Worm (Caenorhabditis elegans) whole organism, late embryonic: ENCODE data around the gene srg-50.

Source experiments
- C38D4.7 ChIP-seq: fragments of 200-800 bp; sonication (Bioruptor generic); optimal IDR thresholded peaks from 2 replicates; lab custom pipeline; 2018; ENCODE audit warnings: mild to moderate bottlenecking, missing genetic modification characterization, moderate library complexity, missing compliant biosample characterization
- T23F11.4 ChIP-seq: fragments of 200-800 bp; sonication (Bioruptor generic); optimal IDR thresholded peaks from 2 replicates; lab custom pipeline; 2018; ENCODE audit warnings: mild to moderate bottlenecking, missing genetic modification characterization, missing compliant biosample characterization
- ceh-24 ChIP-seq: sonication (generic microtip); optimal IDR thresholded peaks from 2 replicates; lab custom pipeline; 2016; ENCODE audit warnings: mild to moderate bottlenecking, missing genetic modification characterization, missing compliant biosample characterization
- ceh-6 ChIP-seq: fragments of 200-800 bp; sonication (Bioruptor generic); optimal IDR thresholded peaks from 2 replicates; lab custom pipeline; 2018; ENCODE audit warnings: mild to moderate bottlenecking, missing genetic modification characterization, missing compliant biosample characterization
- elt-2 ChIP-seq: sonication (generic microtip); optimal IDR thresholded peaks from 2 replicates; lab custom pipeline; 2016; ENCODE audit warnings: missing genetic modification reagents, missing genetic modification characterization, missing compliant biosample characterization
- fkh-10 ChIP-seq: fragments of 150-350 bp; optimal IDR thresholded peaks from 2 replicates; lab custom pipeline; 2014; ENCODE audit warnings: missing biosample characterization, missing genetic modification reagents, missing genetic modification characterization
- pag-3 ChIP-seq: sonication (generic microtip); optimal IDR thresholded peaks from 2 replicates; lab custom pipeline; 2016; ENCODE audit warnings: missing compliant biosample characterization, missing genetic modification characterization, borderline replicate concordance

ce11 chrIV:7075063-7075462 lies at the start of gene srg-50:
- TF ChIP-seq pag-3 (tag; lab: Kevin White, UChicago) (no peak), ceh-24 (tag; lab: Kevin White, UChicago) (no peak), fkh-10 (GFP tag; lab: Kevin White, UChicago) (no peak), elt-2 (tag; lab: Kevin White, UChicago) (no peak), ceh-6 (no peak), T23F11.4 (GFP tag; lab: Kevin White, UChicago) (no peak), C38D4.7 (GFP tag; lab: Kevin White, UChicago) (no peak)
